Fruit fly (Drosophila melanogaster): ENCODE measurements around the gene CG13244.

Gene CG13244

dm6 chr2L:15962335-15962734 is 45.6 kb downstream of the CG13244 start, which contains the start of gene beat-Ib:
beat-Ib (minus strand) TSS chr2L:15962435.
- TF ChIP-seq CG8478 (optimal IDR thresholded peaks at IDR 0.05) (no peak), EcR (GFP tag; optimal IDR thresholded peaks at IDR 0.05) (no peak), psq (optimal IDR thresholded peaks at IDR 0.05) (no peak), pan (optimal IDR thresholded peaks at IDR 0.05) (no peak), Dll (optimal IDR thresholded peaks at IDR 0.05) (no peak), usp (GFP tag; optimal IDR thresholded peaks at IDR 0.05) (no peak)

Data from whole organism.